Worm (Caenorhabditis elegans): ENCODE results near the gene lgc-54.

lgc-54 gene

DNA sequence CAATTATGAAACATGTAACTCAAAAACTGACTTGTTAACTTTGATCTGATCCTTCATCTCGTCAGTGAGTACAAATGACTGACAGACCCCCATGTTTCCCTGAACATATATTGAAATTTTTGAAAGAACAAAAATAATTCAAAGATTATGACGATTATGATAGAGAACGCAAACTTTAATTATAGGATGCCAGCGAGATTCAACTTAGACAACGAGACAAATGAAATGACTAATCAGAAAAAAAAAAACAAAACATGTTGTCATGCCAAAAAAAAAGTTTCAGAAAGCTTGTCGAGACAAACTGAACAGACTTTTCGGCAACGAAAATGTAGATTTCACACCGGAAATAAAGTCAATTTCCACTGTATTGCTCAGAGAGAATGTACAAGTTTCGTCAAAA is 8.3 kb upstream of the lgc-54 start, which contains the start of gene gpa-10:
gpa-10 (minus strand) TSS at position 101 of the 400 bp plus-strand sequence.
- no peak for TF ChIP-seq ztf-6 (GFP tag; IDR thresholded peaks at IDR 0.05)
- no peak for TF ChIP-seq ztf-26 (tag; optimal IDR thresholded peaks at IDR 0.05)
- TF ChIP-seq madf-6 (GFP tag; IDR thresholded peaks at IDR 0.05), result no peak
- TF ChIP-seq unc-62 (GFP tag; optimal IDR thresholded peaks at IDR 0.05), result no peak
- no peak for TF ChIP-seq nfyb-1 (GFP tag; IDR thresholded peaks at IDR 0.05)
- TF ChIP-seq K11D2.4 (GFP tag; IDR thresholded peaks at IDR 0.05), result no peak
- TF ChIP-seq mes-4 (tag; optimal IDR thresholded peaks at IDR 0.05), result no peak
- no peak for TF ChIP-seq akir-1 (GFP tag; optimal IDR thresholded peaks at IDR 0.05)
- no peak for TF ChIP-seq madf-10 (tag; optimal IDR thresholded peaks at IDR 0.05)
- no peak for TF ChIP-seq hmg-20 (GFP tag; IDR thresholded peaks at IDR 0.05)
- TF ChIP-seq ekl-4 (GFP tag; IDR thresholded peaks at IDR 0.05), result no peak

DNA sequence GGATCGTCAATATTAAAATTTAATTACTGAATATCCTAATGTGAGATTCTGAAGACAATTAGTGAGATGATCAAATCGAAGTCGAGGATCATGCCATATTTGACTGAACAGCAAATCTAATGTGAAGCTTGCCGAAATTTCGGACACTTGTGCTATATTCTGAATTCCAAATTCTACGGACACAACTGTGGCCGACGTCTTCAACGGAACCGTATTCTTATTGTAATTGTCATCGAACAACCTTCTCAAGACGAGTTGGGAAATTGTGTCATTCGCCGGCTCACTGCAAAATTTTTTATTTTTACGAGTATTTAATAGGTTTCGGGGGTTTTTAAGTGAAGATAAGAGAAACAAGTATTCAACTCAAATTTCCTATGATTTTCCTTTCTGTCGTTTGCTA is 4.0 kb downstream of the lgc-54 start, which contains the start of gene T15B7.1:
T15B7.1 (plus strand) TSS at position 301 of the 400 bp plus-strand sequence.
- TF ChIP-seq pbrm-1 (GFP tag; IDR thresholded peaks at IDR 0.05), result no peak
- TF ChIP-seq madf-8 (GFP tag; conservative IDR thresholded peaks at IDR 0.05), result no peak
- TF ChIP-seq gei-17 (GFP tag; optimal IDR thresholded peaks at IDR 0.05), result no peak
- TF ChIP-seq ceh-100 (GFP tag; IDR thresholded peaks at IDR 0.05), result no peak
- no peak for TF ChIP-seq egl-18 (GFP tag; IDR thresholded peaks at IDR 0.05)
- no peak for TF ChIP-seq cebp-2 (GFP tag; IDR thresholded peaks at IDR 0.05)
- TF ChIP-seq F10E7.11 (tag; optimal IDR thresholded peaks at IDR 0.05), result no peak
- no peak for TF ChIP-seq hmg-1.2 (GFP tag; IDR thresholded peaks at IDR 0.05)
- no peak for TF ChIP-seq ekl-4 (GFP tag; IDR thresholded peaks at IDR 0.05)
- TF ChIP-seq Y53G8AR.9 (GFP tag; conservative IDR thresholded peaks at IDR 0.05), result no peak

DNA sequence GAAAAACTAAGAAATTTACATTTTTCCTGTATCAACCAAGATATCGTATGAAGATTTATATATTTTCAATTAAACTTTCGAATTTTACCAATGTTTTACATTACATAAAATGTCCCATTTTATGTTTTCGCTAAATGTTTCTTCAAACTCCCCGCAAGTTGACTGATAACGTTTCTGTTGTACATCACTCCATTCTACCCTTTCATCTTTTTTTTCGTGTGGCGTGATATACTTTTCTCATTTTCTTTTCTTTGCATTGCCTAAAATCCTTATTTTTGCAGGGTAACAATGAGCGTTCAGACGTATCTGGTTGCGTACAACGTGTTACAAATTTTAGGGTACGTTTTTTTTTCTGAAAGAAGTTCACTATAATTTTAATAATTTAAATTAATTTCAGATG is 7.4 kb downstream of the lgc-54 start, which contains the start of gene hpo-8:
hpo-8 (plus strand) TSS at position 282 of the 400 bp plus-strand sequence.
- TF ChIP-seq madf-6 (GFP tag; IDR thresholded peaks at IDR 0.05), result no peak
- no peak for TF ChIP-seq C17E4.6 (GFP tag; IDR thresholded peaks at IDR 0.05)
- TF ChIP-seq akir-1 (GFP tag; optimal IDR thresholded peaks at IDR 0.05), result no peak
- no peak for TF ChIP-seq let-526 (GFP tag; IDR thresholded peaks at IDR 0.05)
- no peak for TF ChIP-seq him-1 (tag; optimal IDR thresholded peaks at IDR 0.05)
- TF ChIP-seq snpc-1.3 (tag; optimal IDR thresholded peaks at IDR 0.05; ENCODE audit: insufficient read depth), result no peak
- TF ChIP-seq lsy-27 (tag; optimal IDR thresholded peaks at IDR 0.05; ENCODE audit: borderline replicate concordance, insufficient read depth), result no peak
- TF ChIP-seq aptf-3 (GFP tag; IDR thresholded peaks at IDR 0.05), result no peak
- TF ChIP-seq F52B5.7 (tag; optimal IDR thresholded peaks at IDR 0.05), result no peak
- TF ChIP-seq F37B4.10 (GFP tag; IDR thresholded peaks at IDR 0.05), result no peak
- no peak for TF ChIP-seq nfya-1 (tag; optimal IDR thresholded peaks at IDR 0.05; ENCODE audit: borderline replicate concordance, insufficient read depth)
- no peak for TF ChIP-seq nhr-120 (GFP tag; IDR thresholded peaks at IDR 0.05)
- TF ChIP-seq lsl-1 (GFP tag; optimal IDR thresholded peaks at IDR 0.05), result no peak
- no peak for TF ChIP-seq D2030.7 (GFP tag; IDR thresholded peaks at IDR 0.05)

DNA sequence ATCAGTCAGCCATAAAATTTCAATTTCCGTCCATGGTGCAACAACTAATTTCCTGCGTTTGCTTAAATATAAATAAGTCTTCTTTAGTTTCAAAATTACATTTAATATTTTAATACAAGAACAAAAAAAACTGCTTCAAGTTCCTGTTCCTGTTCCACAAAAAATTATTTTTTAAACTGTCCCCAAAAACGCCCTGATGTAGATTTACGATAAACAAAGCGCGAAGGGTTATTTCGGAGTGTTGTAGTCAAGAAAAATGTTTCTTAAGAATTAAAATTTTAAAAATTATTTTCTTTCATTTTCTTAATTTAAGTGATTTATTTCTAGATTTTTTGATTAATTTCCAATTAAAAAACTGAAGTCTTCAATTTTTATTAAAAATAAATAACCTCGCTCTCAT is 7.8 kb downstream of the lgc-54 start, which contains the start of gene T15B7.15:
T15B7.15 (minus strand) TSS at position 67 of the 400 bp plus-strand sequence.
- TF ChIP-seq attf-3 (GFP tag; conservative IDR thresholded peaks at IDR 0.05), result peak; percentile 93
- peak in 1 of 3 experiments; percentile 31 for TF ChIP-seq lin-35 (GFP tag; optimal IDR thresholded peaks at IDR 0.05)
- no peak for TF ChIP-seq F55B11.4 (tag; optimal IDR thresholded peaks at IDR 0.05; ENCODE audit: borderline replicate concordance, insufficient read depth)
